Fruit fly (Drosophila melanogaster): ENCODE data around the gene Kcmf1.

Kcmf1 gene

dm6 chr3R:9038652-9039051 lies 23.9 kb upstream of the Kcmf1 start, which contains the start of gene hyx (continued):
- no peak for TF ChIP-seq CG15011 (GFP tag; optimal IDR thresholded peaks at IDR 0.05)
- TF ChIP-seq Elba2 (GFP tag; optimal IDR thresholded peaks at IDR 0.05) = peak; percentile 94
- TF ChIP-seq Hmx (GFP tag; optimal IDR thresholded peaks at IDR 0.05) = no peak
- TF ChIP-seq crol (GFP tag; IDR thresholded peaks at IDR 0.05) = no peak
- TF ChIP-seq gt (GFP tag; IDR thresholded peaks at IDR 0.05) = no peak
- TF ChIP-seq mirr (GFP tag; optimal IDR thresholded peaks at IDR 0.05) = peak; percentile 16
- no peak for TF ChIP-seq CG8281 (tag; optimal IDR thresholded peaks at IDR 0.05)
- no peak for TF ChIP-seq Vsx1 (GFP tag; optimal IDR thresholded peaks at IDR 0.05)
- TF ChIP-seq CG17912 (GFP tag; optimal IDR thresholded peaks at IDR 0.05) = no peak
- no peak for TF ChIP-seq Hand (GFP tag; optimal IDR thresholded peaks at IDR 0.05)
- TF ChIP-seq pros (GFP tag; optimal IDR thresholded peaks at IDR 0.05) = no peak
- peak; percentile 58; the same call in 1 of the 2 replicates for TF ChIP-seq vvl (GFP tag; IDR thresholded peaks at IDR 0.05)
- TF ChIP-seq dan (GFP tag; IDR thresholded peaks at IDR 0.05) = no peak
- TF ChIP-seq CG10267 (tag; optimal IDR thresholded peaks at IDR 0.05) = peak; percentile 53
- TF ChIP-seq CG5953 (GFP tag; IDR thresholded peaks at IDR 0.05) = no peak
- no peak for TF ChIP-seq CG11695 (GFP tag; IDR thresholded peaks at IDR 0.05)
- TF ChIP-seq CG1529 (GFP tag; optimal IDR thresholded peaks at IDR 0.05) = no peak
- no peak for TF ChIP-seq CG6654 (GFP tag; optimal IDR thresholded peaks at IDR 0.05)
- TF ChIP-seq CG1647 (GFP tag; optimal IDR thresholded peaks at IDR 0.05) = peak; percentile 36
- peak; percentile 56; the same call in 1 of the 2 replicates for TF ChIP-seq tna (GFP tag; IDR thresholded peaks at IDR 0.05; ENCODE audit: partially characterized antibody)
- peak; percentile 40; the same call in 2 of the 3 replicates for TF ChIP-seq CG11456 (GFP tag; IDR thresholded peaks at IDR 0.05)
- TF ChIP-seq Hr3 (GFP tag; optimal IDR thresholded peaks at IDR 0.05) = no peak
- peak; percentile 39 for TF ChIP-seq lbe (GFP tag; optimal IDR thresholded peaks at IDR 0.05)
- TF ChIP-seq lmd (GFP tag; IDR thresholded peaks at IDR 0.05) = no peak; the same call in 1 of the 2 replicates
- TF ChIP-seq Fer2 (tag; optimal IDR thresholded peaks at IDR 0.05) = no peak
- no peak for TF ChIP-seq Ssrp (tag; optimal IDR thresholded peaks at IDR 0.05)
- peak; percentile 44 for TF ChIP-seq oc (tag; optimal IDR thresholded peaks at IDR 0.05)
- peak; percentile 54 for TF ChIP-seq Hmr (GFP tag; optimal IDR thresholded peaks at IDR 0.05)
- TF ChIP-seq sc (optimal IDR thresholded peaks at IDR 0.05) = no peak
- TF ChIP-seq sc (GFP tag; optimal IDR thresholded peaks at IDR 0.05) = no peak
- TF ChIP-seq zf30C (GFP tag; optimal IDR thresholded peaks at IDR 0.05) = no peak
- 0 out of 3 replicates have a peak, but pooled peaks have one; percentile 15 for TF ChIP-seq CG17361 (GFP tag; IDR thresholded peaks at IDR 0.05)
- TF ChIP-seq Doc3 (GFP tag; IDR thresholded peaks at IDR 0.05; ENCODE audit: partially characterized antibody) = peak; percentile 88
- TF ChIP-seq CG15601 (tag; optimal IDR thresholded peaks at IDR 0.05) = peak; percentile 24
- peak; percentile 86 for TF ChIP-seq sd (tag; optimal IDR thresholded peaks at IDR 0.05)
- no peak for TF ChIP-seq Hr39 (optimal IDR thresholded peaks at IDR 0.05)
- TF ChIP-seq CG7357 (GFP tag; IDR thresholded peaks at IDR 0.05) = no peak
- peak; percentile 20 for TF ChIP-seq shn (GFP tag; optimal IDR thresholded peaks at IDR 0.05)
- no peak for TF ChIP-seq CG4424 (GFP tag; optimal IDR thresholded peaks at IDR 0.05)
- no peak for TF ChIP-seq Ada2b (GFP tag; IDR thresholded peaks at IDR 0.05)
- TF ChIP-seq Dp (GFP tag; optimal IDR thresholded peaks at IDR 0.05) = no peak
- TF ChIP-seq Xbp1 (GFP tag; optimal IDR thresholded peaks at IDR 0.05) = peak; percentile 47
- peak; percentile 36; the same call in 1 of the 3 replicates for TF ChIP-seq ci (GFP tag; IDR thresholded peaks at IDR 0.05)
- no peak for TF ChIP-seq pb (GFP tag; optimal IDR thresholded peaks at IDR 0.05)
- TF ChIP-seq Dek (tag; optimal IDR thresholded peaks at IDR 0.05) = peak; percentile 41
- TF ChIP-seq CG17568 (GFP tag; optimal IDR thresholded peaks at IDR 0.05) = no peak
- no peak for TF ChIP-seq cato (GFP tag; optimal IDR thresholded peaks at IDR 0.05; ENCODE audit: borderline replicate concordance)
- peak; percentile 32 for TF ChIP-seq CG14710 (tag; optimal IDR thresholded peaks at IDR 0.05)
- TF ChIP-seq CG3407 (GFP tag; optimal IDR thresholded peaks at IDR 0.05) = no peak
- no peak for TF ChIP-seq sim (GFP tag; IDR thresholded peaks at IDR 0.05)
- no peak for TF ChIP-seq so (GFP tag; IDR thresholded peaks at IDR 0.05)
- peak; percentile 10 for TF ChIP-seq CG4820 (GFP tag; optimal IDR thresholded peaks at IDR 0.05)
